Worm (Caenorhabditis elegans) whole organism, early embryonic: ENCODE measurements around the gene K07C11.7.

Source experiments
- B0310.2 ChIP-seq: sonication (generic microtip); optimal IDR thresholded peaks from 2 replicates; lab custom pipeline; 2016; ENCODE audit warnings: mild to moderate bottlenecking, missing genetic modification characterization, missing compliant biosample characterization
- F13C5.2 ChIP-seq: sonication (generic microtip); optimal IDR thresholded peaks from 2 replicates; lab custom pipeline; 2017; ENCODE audit warnings: mild to moderate bottlenecking, missing genetic modification characterization, inconsistent platforms, missing compliant biosample characterization
- aly-1 ChIP-seq: sonication (generic microtip); optimal IDR thresholded peaks from 2 replicates; lab custom pipeline; 2016; ENCODE audit warnings: missing genetic modification characterization, missing compliant biosample characterization
- ama-1 ChIP-seq: fragments of 150-350 bp; optimal IDR thresholded peaks from 2 replicates; lab custom pipeline; 2014
- ceh-13 ChIP-seq: fragments of 200-800 bp; sonication (Bioruptor generic); optimal IDR thresholded peaks from 2 replicates; lab custom pipeline; 2018; ENCODE audit warnings: mild to moderate bottlenecking, missing genetic modification characterization, missing compliant biosample characterization
- ceh-36 ChIP-seq: sonication (generic microtip); optimal IDR thresholded peaks from 2 replicates; lab custom pipeline; 2016; ENCODE audit warnings: missing genetic modification characterization, inconsistent platforms, missing compliant biosample characterization
- ets-7 ChIP-seq: sonication (generic microtip); optimal IDR thresholded peaks from 2 replicates; lab custom pipeline; 2016; ENCODE audit warnings: missing genotype, missing genetic modification characterization, missing compliant biosample characterization
- flt-1 ChIP-seq: fragments of 200-800 bp; sonication (Bioruptor generic); IDR thresholded peaks from 2 replicates; pipeline ENCODE4 v1.3.6; 2022; ENCODE audit warnings: missing genetic modification characterization, missing compliant biosample characterization
- hmbx-1 ChIP-seq: sonication (generic microtip); optimal IDR thresholded peaks from 2 replicates; lab custom pipeline; 2016; ENCODE audit warnings: mild to moderate bottlenecking, missing genetic modification characterization, missing compliant biosample characterization
- hmg-4 ChIP-seq: fragments of 200-800 bp; sonication (Bioruptor generic); optimal IDR thresholded peaks from 2 replicates; lab custom pipeline; 2018; ENCODE audit warnings: mild to moderate bottlenecking, missing genetic modification characterization, missing compliant biosample characterization
- hnd-1 ChIP-seq: sonication (generic microtip); optimal IDR thresholded peaks from 2 replicates; lab custom pipeline; 2016; ENCODE audit warnings: missing genetic modification characterization, missing compliant biosample characterization
- pes-1 ChIP-seq: fragments of 200-800 bp; sonication (Bioruptor generic); IDR thresholded peaks from 2 replicates; pipeline ENCODE4 v1.3.6; 2022; ENCODE audit warnings: missing genetic modification reagents, missing genetic modification characterization, missing compliant biosample characterization
- scrt-1 ChIP-seq: fragments of 200-800 bp; sonication (Bioruptor generic); IDR thresholded peaks from 2 replicates; pipeline ENCODE4 v1.3.6; 2022; ENCODE audit warnings: missing genetic modification characterization, missing compliant biosample characterization
- sea-1 ChIP-seq: fragments of 200-800 bp; sonication (Bioruptor generic); conservative IDR thresholded peaks from 2 replicates; pipeline ENCODE4 v1.3.6; 2022; ENCODE audit warnings: missing genetic modification characterization, missing compliant biosample characterization
- tbx-11 ChIP-seq: fragments of 200-800 bp; sonication (Bioruptor generic); IDR thresholded peaks from 2 replicates; pipeline ENCODE4 v1.3.6; 2022; ENCODE audit warnings: missing genetic modification characterization, missing compliant biosample characterization
- tbx-37 ChIP-seq: fragments of 200-800 bp; sonication (Bioruptor generic); conservative IDR thresholded peaks from 2 replicates; pipeline ENCODE4 v1.3.6; 2022; ENCODE audit warnings: missing genetic modification reagents, missing genetic modification characterization, missing compliant biosample characterization
- tra-4 ChIP-seq: sonication (generic microtip); optimal IDR thresholded peaks from 2 replicates; lab custom pipeline; 2017; ENCODE audit warnings: missing genetic modification characterization, missing compliant biosample characterization

K07C11.7 gene

ce11 chrV:8235331-8235730 lies 21.6 kb upstream of the K07C11.7 start:
- TF ChIP-seq ets-7 (no peak), aly-1 (tag; lab: Kevin White, UChicago) (peak; percentile 30), sea-1 (GFP tag; lab: Robert Waterston, UW) (peak; percentile 68; the same call in 1 of the 2 replicates), flt-1 (GFP tag; lab: Robert Waterston, UW) (no peak), scrt-1 (GFP tag; lab: Robert Waterston, UW) (peak; percentile 63; the same call in 1 of the 2 replicates), hnd-1 (tag; lab: Kevin White, UChicago) (peak; percentile 3), tbx-11 (GFP tag; lab: Robert Waterston, UW) (0 out of 2 replicates have a peak, but pooled peaks have one; percentile 48), tra-4 (tag; lab: Kevin White, UChicago) (peak; percentile 27), ceh-13 (GFP tag; lab: Kevin White, UChicago) (peak; percentile 22), hmg-4 (GFP tag; lab: Kevin White, UChicago) (no peak), F13C5.2 (tag; lab: Kevin White, UChicago) (no peak)

ce11 chrV:8230056-8230455 lies 16.3 kb upstream of the K07C11.7 start:
- TF ChIP-seq ets-7 (no peak), tbx-11 (GFP tag; lab: Robert Waterston, UW) (no peak), tbx-37 (GFP tag; lab: Robert Waterston, UW) (0 out of 2 replicates have a peak, but pooled peaks have one; percentile 22), sea-1 (GFP tag; lab: Robert Waterston, UW) (no peak), flt-1 (GFP tag; lab: Robert Waterston, UW) (0 out of 2 replicates have a peak, but pooled peaks have one; percentile 44), hmg-4 (GFP tag; lab: Kevin White, UChicago) (peak; percentile 19), scrt-1 (GFP tag; lab: Robert Waterston, UW) (peak; percentile 60; the same call in 1 of the 2 replicates), aly-1 (tag; lab: Kevin White, UChicago) (no peak)

ce11 chrV:8228712-8229119 lies 14.9 kb upstream of the K07C11.7 start:
- no peak for TF ChIP-seq ets-7
- peak; percentile 57 for TF ChIP-seq F13C5.2 (tag; lab: Kevin White, UChicago)
- peak; percentile 23 for TF ChIP-seq hmg-4 (GFP tag; lab: Kevin White, UChicago)
- peak; percentile 8 for TF ChIP-seq aly-1 (tag; lab: Kevin White, UChicago)
- peak; percentile 73 for TF ChIP-seq ama-1 (lab: Kevin White, UChicago)
- peak; percentile 30; the same call in 1 of the 2 replicates for TF ChIP-seq tbx-11 (GFP tag; lab: Robert Waterston, UW)
- no peak for TF ChIP-seq flt-1 (GFP tag; lab: Robert Waterston, UW)

- no peak for TF ChIP-seq scrt-1 (GFP tag; lab: Robert Waterston, UW)
- no peak for TF ChIP-seq tra-4 (tag; lab: Kevin White, UChicago)
- TF ChIP-seq hnd-1 (tag; lab: Kevin White, UChicago), result no peak
- TF ChIP-seq tbx-37 (GFP tag; lab: Robert Waterston, UW), result no peak
- TF ChIP-seq pes-1 (GFP tag; lab: Robert Waterston, UW), result no peak
- no peak for TF ChIP-seq tbx-11 (GFP tag; lab: Robert Waterston, UW)
- no peak for TF ChIP-seq ceh-36 (tag; lab: Kevin White, UChicago)
- no peak for TF ChIP-seq ceh-13 (GFP tag; lab: Kevin White, UChicago)
- TF ChIP-seq hmg-4 (GFP tag; lab: Kevin White, UChicago), result no peak
- TF ChIP-seq flt-1 (GFP tag; lab: Robert Waterston, UW), result no peak
- no peak for TF ChIP-seq B0310.2 (tag; lab: Kevin White, UChicago)
- no peak for TF ChIP-seq ets-7
- no peak for TF ChIP-seq ama-1 (lab: Kevin White, UChicago)
- TF ChIP-seq F13C5.2 (tag; lab: Kevin White, UChicago), result no peak
- TF ChIP-seq aly-1 (tag; lab: Kevin White, UChicago), result no peak
Measured at ce11 chrV:8226812-8227211, 13.0 kb upstream of the K07C11.7 start, which contains the start of gene K07C11.10. K07C11.10 (minus strand) TSS chrV:8226912.

ce11 chrV:8224634-8225033 lies 10.9 kb upstream of the K07C11.7 start, which contains the start of gene pax-1:
pax-1 (plus strand) TSS chrV:8224934.
- TF ChIP-seq tbx-11 (GFP tag; lab: Robert Waterston, UW) (no peak), ama-1 (lab: Kevin White, UChicago) (no peak), scrt-1 (GFP tag; lab: Robert Waterston, UW) (no peak), tbx-37 (GFP tag; lab: Robert Waterston, UW) (no peak), B0310.2 (tag; lab: Kevin White, UChicago) (no peak), tra-4 (tag; lab: Kevin White, UChicago) (no peak), ceh-13 (GFP tag; lab: Kevin White, UChicago) (no peak), pes-1 (GFP tag; lab: Robert Waterston, UW) (no peak), F13C5.2 (tag; lab: Kevin White, UChicago) (no peak), ets-7 (no peak), hnd-1 (tag; lab: Kevin White, UChicago) (no peak), hmbx-1 (tag; lab: Kevin White, UChicago) (no peak)

ce11 chrV:8223417-8223816 lies 9.6 kb upstream of the K07C11.7 start:
- no peak for TF ChIP-seq scrt-1 (GFP tag; lab: Robert Waterston, UW)
- no peak for TF ChIP-seq flt-1 (GFP tag; lab: Robert Waterston, UW)
- peak; percentile 22 for TF ChIP-seq ama-1 (lab: Kevin White, UChicago)
- no peak for TF ChIP-seq tra-4 (tag; lab: Kevin White, UChicago)
- TF ChIP-seq hmg-4 (GFP tag; lab: Kevin White, UChicago), result no peak
- TF ChIP-seq ets-7, result no peak

ce11 chrV:8221083-8221538 lies 7.3 kb upstream of the K07C11.7 start, which contains the start of the genes cogc-6 and air-1:
cogc-6 (minus strand) TSS chrV:8221316.
air-1 (plus strand) TSS chrV:8221488.
- TF ChIP-seq tbx-11 (GFP tag; lab: Robert Waterston, UW), result no peak
- no peak for TF ChIP-seq scrt-1 (GFP tag; lab: Robert Waterston, UW)
- no peak for TF ChIP-seq F13C5.2 (tag; lab: Kevin White, UChicago)
- no peak for TF ChIP-seq ceh-36 (tag; lab: Kevin White, UChicago)
- TF ChIP-seq hmg-4 (GFP tag; lab: Kevin White, UChicago), result no peak
- TF ChIP-seq B0310.2 (tag; lab: Kevin White, UChicago), result no peak
- no peak for TF ChIP-seq hmbx-1 (tag; lab: Kevin White, UChicago)
- TF ChIP-seq ama-1 (lab: Kevin White, UChicago), result no peak
- TF ChIP-seq pes-1 (GFP tag; lab: Robert Waterston, UW), result no peak
- no peak for TF ChIP-seq aly-1 (tag; lab: Kevin White, UChicago)
- no peak for TF ChIP-seq hnd-1 (tag; lab: Kevin White, UChicago)
- no peak for TF ChIP-seq ets-7
